Worm (Caenorhabditis elegans) whole organism, L3 larva: ENCODE results near the gene sra-28.

Experiments
- R02D3.7 ChIP-seq: fragments of 150-350 bp; optimal IDR thresholded peaks from 2 replicates; lab custom pipeline; 2014; ENCODE audit warnings: missing biosample characterization, missing genetic modification characterization
- ZK546.5 ChIP-seq: sonication (generic microtip); optimal IDR thresholded peaks from 2 replicates; lab custom pipeline; 2017; ENCODE audit warnings: missing biosample characterization, missing genetic modification characterization
- ama-1 ChIP-seq: fragments of 150-350 bp; optimal IDR thresholded peaks from 2 replicates; lab custom pipeline; 2018
- ceh-28 ChIP-seq: fragments of 150-350 bp; optimal IDR thresholded peaks from 2 replicates; lab custom pipeline; 2014; ENCODE audit warnings: missing biosample characterization, missing genetic modification reagents, missing genetic modification characterization
- ceh-82 ChIP-seq: fragments of 150-350 bp; optimal IDR thresholded peaks from 2 replicates; lab custom pipeline; 2014; ENCODE audit warnings: missing biosample characterization, missing genetic modification characterization
- mdl-1 ChIP-seq: fragments of 150-350 bp; optimal IDR thresholded peaks from 2 replicates; lab custom pipeline; 2014; ENCODE audit warnings: missing biosample characterization, missing genetic modification characterization
- nfya-1 ChIP-seq: sonication (generic microtip); optimal IDR thresholded peaks from 2 replicates; lab custom pipeline; 2017; ENCODE audit warnings: missing genetic modification characterization, mild to moderate bottlenecking, missing compliant biosample characterization, antibody characterized with exemption, moderate library complexity; ENCODE audit not compliant: insufficient read depth
- nhr-12 ChIP-seq: fragments of 150-350 bp; optimal IDR thresholded peaks from 2 replicates; lab custom pipeline; 2014; ENCODE audit warnings: missing biosample characterization, missing genetic modification characterization
- nhr-28 ChIP-seq: fragments of 150-350 bp; optimal IDR thresholded peaks from 2 replicates; lab custom pipeline; 2014; ENCODE audit warnings: missing biosample characterization, missing genetic modification characterization
- pha-4 ChIP-seq: fragments of 150-350 bp; optimal IDR thresholded peaks from 2 replicates; lab custom pipeline; 2014; ENCODE audit warnings: missing biosample characterization, missing genetic modification reagents, missing genetic modification characterization
- skn-1 ChIP-seq: fragments of 150-350 bp; optimal IDR thresholded peaks from 2 replicates; lab custom pipeline; 2014; ENCODE audit warnings: missing biosample characterization, missing genetic modification characterization
- snpc-4 ChIP-seq: fragments of 150-350 bp; optimal IDR thresholded peaks from 2 replicates; lab custom pipeline; 2014; ENCODE audit warnings: missing biosample characterization, missing genetic modification characterization
- unc-39 ChIP-seq: sonication (generic microtip); optimal IDR thresholded peaks from 4 replicates; lab custom pipeline; 2017; ENCODE audit warnings: missing biosample characterization, missing genetic modification characterization

- TF ChIP-seq ZK546.5 (tag; lab: Kevin White, UChicago) = no peak
- no peak for TF ChIP-seq snpc-4 (tag; lab: Kevin White, UChicago)
- no peak for TF ChIP-seq ama-1 (lab: Kevin White, UChicago)
- no peak for TF ChIP-seq nfya-1 (tag; lab: Kevin White, UChicago)
- no peak for TF ChIP-seq R02D3.7 (tag; lab: Kevin White, UChicago)
- TF ChIP-seq ceh-82 = no peak
- no peak for TF ChIP-seq ceh-28 (tag; lab: Kevin White, UChicago)
- TF ChIP-seq nhr-12 (tag; lab: Kevin White, UChicago) = no peak
- TF ChIP-seq pha-4 (tag; lab: Kevin White, UChicago) = peak; percentile 21
- TF ChIP-seq skn-1 (tag; lab: Kevin White, UChicago) = no peak
- TF ChIP-seq nhr-28 (tag; lab: Kevin White, UChicago) = no peak
- no peak for TF ChIP-seq unc-39
- no peak for TF ChIP-seq mdl-1
Observed at ce11 chrII:6589408-6589807, 15.8 kb upstream of the sra-28 start, which contains the start of gene vps-32.1.
